Worm (Caenorhabditis elegans) whole organism, mixed stage, embryonic: ENCODE data around the gene nep-12.

ENCODE experiments used
- nhr-28 ChIP-seq: fragments of 150-350 bp; optimal IDR thresholded peaks from 2 replicates; lab custom pipeline; 2014; ENCODE audit warnings: missing biosample characterization, missing genetic modification characterization
- tbx-8 ChIP-seq: fragments of 200-800 bp; sonication (Bioruptor generic); optimal IDR thresholded peaks from 2 replicates; lab custom pipeline; 2018; ENCODE audit warnings: mild to moderate bottlenecking, missing genetic modification characterization, moderate library complexity, missing compliant biosample characterization

- no peak for TF ChIP-seq nhr-28 (tag; lab: Kevin White, UChicago)
- TF ChIP-seq tbx-8 (GFP tag; lab: Kevin White, UChicago), result no peak
Measured at ce11 chrII:4779753-4780152, 4.6 kb downstream of the nep-12 start.
